Fruit fly (Drosophila melanogaster) whole organism, embryonic: ENCODE measurements around the gene dar1.
A peak's percentile ranks its signal among the peaks of the same experiment; 100 is the strongest.

Source experiments
- Aef1 ChIP-seq: fragments of 200-800 bp; sonication (Bioruptor generic); IDR thresholded peaks from 3 replicates; pipeline ENCODE4 v1.3.6; 2022; ENCODE audit warnings: missing biosample characterization, missing genetic modification characterization
- Asciz ChIP-seq: fragments of 200-800 bp; sonication (Bioruptor generic); optimal IDR thresholded peaks from 2 replicates; lab custom pipeline; 2017; ENCODE audit warnings: missing biosample characterization, mild to moderate bottlenecking, missing genetic modification characterization, missing genetic modification reagents
- CG10209 ChIP-seq: fragments of 200-800 bp; sonication (Bioruptor generic); optimal IDR thresholded peaks from 3 replicates; lab custom pipeline; 2017; ENCODE audit warnings: missing biosample characterization, mild to moderate bottlenecking, missing genetic modification characterization, missing genetic modification reagents
- CG12155 ChIP-seq: fragments of 200-800 bp; sonication (Bioruptor generic); optimal IDR thresholded peaks from 3 replicates; lab custom pipeline; 2016; ENCODE audit warnings: missing biosample characterization, missing genetic modification characterization
- CG12659 ChIP-seq: fragments of 200-800 bp; sonication (Bioruptor generic); optimal IDR thresholded peaks from 3 replicates; lab custom pipeline; 2017; ENCODE audit warnings: mild to moderate bottlenecking, missing biosample characterization, missing genetic modification reagents, missing genetic modification characterization
- CG13287 ChIP-seq: fragments of 200-800 bp; sonication (Bioruptor generic); IDR thresholded peaks from 2 replicates; pipeline ENCODE4 v1.3.6; 2022; ENCODE audit warnings: missing biosample characterization, missing genetic modification characterization; ENCODE audit not compliant: partially characterized antibody
- CG16813 ChIP-seq: fragments of 200-800 bp; sonication (Bioruptor generic); IDR thresholded peaks from 3 replicates; pipeline ENCODE4 v1.3.6; 2022; ENCODE audit warnings: missing biosample characterization, missing genetic modification characterization; ENCODE audit not compliant: partially characterized antibody
- CG16863 ChIP-seq: fragments of 200-800 bp; sonication (Bioruptor generic); optimal IDR thresholded peaks from 3 replicates; lab custom pipeline; 2016; ENCODE audit warnings: missing biosample characterization, missing genetic modification characterization
- CG17186 ChIP-seq: fragments of 200-800 bp; sonication (Bioruptor generic); optimal IDR thresholded peaks from 3 replicates; lab custom pipeline; 2017; ENCODE audit warnings: missing biosample characterization, missing genetic modification reagents, missing genetic modification characterization
- CG17802 ChIP-seq: fragments of 200-800 bp; sonication (Bioruptor generic); optimal IDR thresholded peaks from 2 replicates; lab custom pipeline; 2018; ENCODE audit warnings: missing biosample characterization, mild to moderate bottlenecking, missing genetic modification characterization, moderate library complexity
- CG17912 ChIP-seq: fragments of 200-800 bp; sonication (Bioruptor generic); optimal IDR thresholded peaks from 2 replicates; lab custom pipeline; 2018; ENCODE audit warnings: missing biosample characterization, mild to moderate bottlenecking, missing genetic modification characterization
- CG18764 ChIP-seq: fragments of 200-800 bp; sonication (Bioruptor generic); optimal IDR thresholded peaks from 3 replicates; lab custom pipeline; 2016; ENCODE audit warnings: missing biosample characterization, missing genetic modification characterization
- CG31365 ChIP-seq: fragments of 200-800 bp; sonication (Bioruptor generic); optimal IDR thresholded peaks from 2 replicates; lab custom pipeline; 2018; ENCODE audit warnings: missing biosample characterization, mild to moderate bottlenecking, missing genetic modification characterization
- CG4820 ChIP-seq: fragments of 200-800 bp; sonication (Bioruptor generic); optimal IDR thresholded peaks from 3 replicates; lab custom pipeline; 2016; ENCODE audit warnings: missing biosample characterization, missing genetic modification characterization
- CG5180 ChIP-seq: fragments of 200-800 bp; sonication (Bioruptor generic); optimal IDR thresholded peaks from 3 replicates; lab custom pipeline; 2017; ENCODE audit warnings: missing biosample characterization, missing genetic modification characterization, mild to moderate bottlenecking, moderate library complexity, missing genetic modification reagents
- CG6175 ChIP-seq: fragments of 200-800 bp; sonication (Bioruptor generic); IDR thresholded peaks from 3 replicates; pipeline ENCODE4 v1.3.6; 2022; ENCODE audit warnings: missing biosample characterization, missing genetic modification characterization
- CG8089 ChIP-seq: fragments of 200-800 bp; sonication (Bioruptor generic); optimal IDR thresholded peaks from 3 replicates; lab custom pipeline; 2016; ENCODE audit warnings: missing biosample characterization, missing genetic modification characterization
- E2f1 ChIP-seq: fragments of 200-800 bp; sonication (Bioruptor generic); IDR thresholded peaks from 2 replicates; pipeline ENCODE4 v1.3.6; 2022; ENCODE audit warnings: missing biosample characterization, missing genetic modification characterization
- Fer3 ChIP-seq: fragments of 200-800 bp; sonication (Bioruptor generic); optimal IDR thresholded peaks from 2 replicates; lab custom pipeline; 2018; ENCODE audit warnings: missing biosample characterization, mild to moderate bottlenecking, missing genetic modification characterization, moderate library complexity
- HLH3B ChIP-seq: fragments of 200-800 bp; sonication (Bioruptor generic); IDR thresholded peaks from 2 replicates; pipeline ENCODE4 v1.3.6; 2022; ENCODE audit warnings: missing biosample characterization, missing genetic modification characterization
- HLH54F ChIP-seq: fragments of 200-800 bp; sonication (Bioruptor generic); optimal IDR thresholded peaks from 3 replicates; lab custom pipeline; 2016; ENCODE audit warnings: missing biosample characterization, missing genetic modification characterization
- HmgD ChIP-seq: fragments of 200-800 bp; sonication (Bioruptor generic); optimal IDR thresholded peaks from 3 replicates; lab custom pipeline; 2016; ENCODE audit warnings: missing biosample characterization, missing genetic modification characterization
- Hr51 ChIP-seq, 2 experiments: fragments of 200-800 bp; sonication (Bioruptor generic); optimal IDR thresholded peaks; 2 replicates in 1 of 2; 3 replicates in 1 of 2; lab custom pipeline; 2016 to 2018; ENCODE audit warnings: missing biosample characterization in 2 of 2, missing genetic modification characterization in 2 of 2, mild to moderate bottlenecking in 1 of 2, moderate library complexity in 1 of 2
- Lim3 ChIP-seq: fragments of 200-800 bp; sonication (Bioruptor generic); IDR thresholded peaks from 2 replicates; pipeline ENCODE4 v1.3.6; 2022; ENCODE audit warnings: missing biosample characterization, missing genetic modification characterization
- Meics ChIP-seq: fragments of 200-800 bp; sonication (Bioruptor generic); optimal IDR thresholded peaks from 2 replicates; lab custom pipeline; 2017; ENCODE audit warnings: missing biosample characterization, mild to moderate bottlenecking, missing genetic modification characterization
- NK7.1 ChIP-seq: fragments of 200-800 bp; sonication (Bioruptor generic); optimal IDR thresholded peaks from 3 replicates; lab custom pipeline; 2016; ENCODE audit warnings: missing biosample characterization, missing genetic modification characterization
- PHDP ChIP-seq: fragments of 200-800 bp; sonication (Bioruptor generic); optimal IDR thresholded peaks from 3 replicates; lab custom pipeline; 2018; ENCODE audit warnings: missing biosample characterization, mild to moderate bottlenecking, missing genetic modification characterization, moderate library complexity
- Ravus ChIP-seq: fragments of 200-800 bp; sonication (Bioruptor generic); IDR thresholded peaks from 2 replicates; pipeline ENCODE4 v1.3.6; 2022; ENCODE audit warnings: missing biosample characterization, missing genetic modification characterization
- Rfx ChIP-seq: fragments of 200-800 bp; sonication (Bioruptor generic); IDR thresholded peaks from 2 replicates; pipeline ENCODE4 v1.3.6; 2022; ENCODE audit warnings: missing biosample characterization, missing genetic modification characterization
- Taf1 ChIP-seq: fragments of 200-800 bp; sonication (Bioruptor generic); IDR thresholded peaks from 2 replicates; pipeline ENCODE4 v1.3.6; 2022; ENCODE audit warnings: missing biosample characterization, missing genetic modification characterization
- Trl ChIP-seq, 3 experiments: fragments of >200 bp in 2 of 3; fragments of 200-800 bp in 1 of 3; sonication (Bioruptor generic) in 1 of 3; optimal IDR thresholded peaks; 2 replicates in 1 of 3; 3 replicates in 2 of 3; lab custom pipeline; 2016 to 2017; ENCODE audit warnings: missing biosample characterization in 1 of 3, missing genetic modification characterization in 1 of 3
- YL-1 ChIP-seq: fragments of 200-800 bp; sonication (Bioruptor generic); optimal IDR thresholded peaks from 3 replicates; lab custom pipeline; 2017; ENCODE audit warnings: missing biosample characterization, mild to moderate bottlenecking, missing genetic modification characterization
- az2 ChIP-seq: fragments of 200-800 bp; sonication (Bioruptor generic); optimal IDR thresholded peaks from 3 replicates; lab custom pipeline; 2016; ENCODE audit warnings: missing biosample characterization, missing genetic modification characterization
- bowl ChIP-seq: fragments of 200-800 bp; sonication (Bioruptor generic); IDR thresholded peaks from 2 replicates; pipeline ENCODE4 v1.3.6; 2022; ENCODE audit warnings: missing biosample characterization, missing genetic modification characterization
- caup ChIP-seq: fragments of 200-800 bp; sonication (Bioruptor generic); optimal IDR thresholded peaks from 3 replicates; lab custom pipeline; 2017; ENCODE audit warnings: missing biosample characterization, mild to moderate bottlenecking, missing genetic modification characterization, moderate library complexity; ENCODE audit not compliant: severe bottlenecking
- chn ChIP-seq: fragments of 200-800 bp; sonication (Bioruptor generic); optimal IDR thresholded peaks from 2 replicates; lab custom pipeline; 2016; ENCODE audit warnings: missing biosample characterization, missing genetic modification characterization
- fd3F ChIP-seq: fragments of 200-800 bp; sonication (Bioruptor generic); optimal IDR thresholded peaks from 2 replicates; lab custom pipeline; 2018; ENCODE audit warnings: missing biosample characterization, mild to moderate bottlenecking, missing genetic modification characterization, moderate library complexity
- fd96Cb ChIP-seq: fragments of 200-800 bp; sonication (Bioruptor generic); optimal IDR thresholded peaks from 2 replicates; lab custom pipeline; 2018; ENCODE audit warnings: missing biosample characterization, mild to moderate bottlenecking, missing genetic modification characterization, moderate library complexity
- hbn ChIP-seq: fragments of 200-800 bp; sonication (Bioruptor generic); IDR thresholded peaks from 2 replicates; pipeline ENCODE4 v1.3.6; 2022; ENCODE audit warnings: missing biosample characterization, missing genetic modification characterization; ENCODE audit not compliant: partially characterized antibody
- her ChIP-seq: fragments of 200-800 bp; sonication (Bioruptor generic); optimal IDR thresholded peaks from 2 replicates; lab custom pipeline; 2016; ENCODE audit warnings: missing biosample characterization, missing genetic modification characterization
- insv ChIP-seq, 2 experiments: fragments of 200-800 bp; sonication (Bioruptor generic); optimal IDR thresholded peaks; 3 replicates each; lab custom pipeline; 2016 to 2018; ENCODE audit warnings: missing biosample characterization in 2 of 2, missing genetic modification characterization in 2 of 2
- otp ChIP-seq: fragments of 200-800 bp; sonication (Bioruptor generic); IDR thresholded peaks from 3 replicates; pipeline ENCODE4, ENCODE4 v1.3.6; 2022; ENCODE audit warnings: missing biosample characterization, missing genetic modification characterization
- peb ChIP-seq: fragments of 200-800 bp; sonication (Bioruptor generic); IDR thresholded peaks from 2 replicates; pipeline ENCODE4 v1.3.6; 2022; ENCODE audit warnings: missing biosample characterization, missing genetic modification characterization
- schlank ChIP-seq: fragments of 200-800 bp; sonication (Bioruptor generic); optimal IDR thresholded peaks from 2 replicates; lab custom pipeline; 2018; ENCODE audit warnings: missing biosample characterization, mild to moderate bottlenecking, missing genetic modification characterization
- sd ChIP-seq: fragments of 200-800 bp; sonication (Bioruptor generic); optimal IDR thresholded peaks from 3 replicates; lab custom pipeline; 2018; ENCODE audit warnings: missing biosample characterization, mild to moderate bottlenecking, missing genetic modification characterization, moderate library complexity
- sob ChIP-seq: fragments of 200-800 bp; sonication (Bioruptor generic); IDR thresholded peaks from 2 replicates; pipeline ENCODE4 v1.3.6; 2022; ENCODE audit warnings: missing biosample characterization, missing genetic modification characterization
- wdn ChIP-seq: fragments of 200-800 bp; sonication (Bioruptor generic); IDR thresholded peaks from 2 replicates; pipeline ENCODE4 v1.3.6; 2022; ENCODE audit warnings: missing biosample characterization, missing genetic modification characterization
- zen ChIP-seq: fragments of 200-800 bp; sonication (Bioruptor generic); optimal IDR thresholded peaks from 3 replicates; lab custom pipeline; 2018; ENCODE audit warnings: missing biosample characterization, mild to moderate bottlenecking, missing genetic modification characterization, moderate library complexity

Gene dar1

dm6 chr3L:3638587-3639312, 12.6 kb downstream of the dar1 start (continued):
- TF ChIP-seq CG17186 (GFP tag; lab: Kevin White, UChicago), result no peak
- TF ChIP-seq otp (GFP tag; lab: Robert Waterston, UW), result peak; percentile 69; the same call in 2 of the 3 replicates
- TF ChIP-seq CG18764, result peak; percentile 38
- peak; percentile 0 for TF ChIP-seq HLH54F
- no peak for TF ChIP-seq Lim3 (GFP tag; lab: Robert Waterston, UW)
- no peak for TF ChIP-seq hbn (GFP tag; lab: Robert Waterston, UW)
- TF ChIP-seq CG4820 (GFP tag; lab: Kevin White, UChicago), result peak; percentile 66
- no peak for TF ChIP-seq Taf1 (GFP tag; lab: Robert Waterston, UW)
- peak; percentile 80 for TF ChIP-seq CG10209
- peak; percentile 54 for TF ChIP-seq CG16863 (GFP tag; lab: Kevin White, UChicago)
- TF ChIP-seq chn, result peak; percentile 52
- TF ChIP-seq Asciz (GFP tag; lab: Kevin White, UChicago), result peak; percentile 78
- no peak for TF ChIP-seq CG31365 (tag; lab: Kevin White, UChicago)
- TF ChIP-seq sd (tag; lab: Kevin White, UChicago), result peak; percentile 27
- no peak for TF ChIP-seq Ravus (GFP tag; lab: Robert Waterston, UW)
- no peak for TF ChIP-seq schlank (tag; lab: Kevin White, UChicago)
- peak; percentile 2 for TF ChIP-seq YL-1 (GFP tag; lab: Kevin White, UChicago)
- no peak for TF ChIP-seq insv (GFP tag; optimal IDR thresholded peaks at IDR 0.05; lab: Kevin White, UChicago)
- TF ChIP-seq NK7.1, result no peak
- peak; percentile 32 for TF ChIP-seq zen (tag; lab: Kevin White, UChicago)
- peak; percentile 36; the same call in 1 of the 2 replicates for TF ChIP-seq sob
- no peak for TF ChIP-seq Rfx (GFP tag; lab: Robert Waterston, UW)
- peak; percentile 4 for TF ChIP-seq Fer3 (tag; lab: Kevin White, UChicago)
- peak; percentile 45 to 70 for TF ChIP-seq Hr51 (GFP tag; optimal IDR thresholded peaks at IDR 0.05; lab: Kevin White, UChicago)
- TF ChIP-seq her (GFP tag; lab: Kevin White, UChicago), result no peak
- no peak for TF ChIP-seq Aef1
- TF ChIP-seq peb (GFP tag; lab: Robert Waterston, UW), result peak; percentile 61
- TF ChIP-seq CG17802 (tag; lab: Kevin White, UChicago), result peak; percentile 51
- TF ChIP-seq HLH3B (GFP tag; lab: Robert Waterston, UW), result peak; percentile 66
- TF ChIP-seq caup (GFP tag; lab: Kevin White, UChicago), result no peak
- no peak for TF ChIP-seq CG6175 (GFP tag; lab: Robert Waterston, UW)
- TF ChIP-seq PHDP, result peak; percentile 76
- TF ChIP-seq fd96Cb (tag; lab: Kevin White, UChicago), result peak; percentile 65
- peak; percentile 26 for TF ChIP-seq CG5180 (GFP tag; lab: Kevin White, UChicago)
- no peak for TF ChIP-seq HmgD (GFP tag; lab: Kevin White, UChicago)
- TF ChIP-seq CG12155 (GFP tag; lab: Kevin White, UChicago), result peak; percentile 67
- TF ChIP-seq Meics (GFP tag; lab: Kevin White, UChicago), result peak; percentile 4
- no peak for TF ChIP-seq wdn (GFP tag; lab: Robert Waterston, UW)
- TF ChIP-seq CG17912 (GFP tag; lab: Kevin White, UChicago), result no peak
- no peak for TF ChIP-seq CG13287 (GFP tag; lab: Robert Waterston, UW)
- TF ChIP-seq CG8089 (GFP tag; lab: Kevin White, UChicago), result peak; percentile 44
- TF ChIP-seq E2f1 (GFP tag; lab: Robert Waterston, UW), result peak; percentile 53
- TF ChIP-seq CG12659 (GFP tag; lab: Kevin White, UChicago), result peak; percentile 42
- TF ChIP-seq bowl (GFP tag; lab: Robert Waterston, UW), result no peak
- TF ChIP-seq fd3F (GFP tag; lab: Kevin White, UChicago), result no peak
- no peak for TF ChIP-seq Trl (optimal IDR thresholded peaks at IDR 0.05; lab: Kevin White, UChicago)
- peak; percentile 68 for TF ChIP-seq Trl (GFP tag; optimal IDR thresholded peaks at IDR 0.05; lab: Kevin White, UChicago)
- TF ChIP-seq az2, result peak; percentile 88
- TF ChIP-seq CG16813, result no peak
